Worm (Caenorhabditis elegans) whole organism, mixed stage, embryonic: ENCODE data around the gene C50B6.9.

Experiments used
- M03D4.4 ChIP-seq: sonication (generic microtip); optimal IDR thresholded peaks from 2 replicates; lab custom pipeline; 2017; ENCODE audit warnings: mild to moderate bottlenecking, missing genetic modification characterization, missing compliant biosample characterization
- blmp-1 ChIP-seq: fragments of 150-350 bp; optimal IDR thresholded peaks from 2 replicates; lab custom pipeline; 2014; ENCODE audit warnings: missing biosample characterization, missing genetic modification characterization
- ceh-39 ChIP-seq: fragments of 150-350 bp; optimal IDR thresholded peaks from 2 replicates; lab custom pipeline; 2014; ENCODE audit warnings: missing biosample characterization, missing genetic modification characterization
- ceh-43 ChIP-seq: fragments of 200-800 bp; sonication (Bioruptor generic); optimal IDR thresholded peaks from 2 replicates; lab custom pipeline; 2018; ENCODE audit warnings: mild to moderate bottlenecking, missing genetic modification characterization, moderate library complexity, missing compliant biosample characterization
- ceh-83 ChIP-seq: fragments of 200-800 bp; sonication (Bioruptor generic); optimal IDR thresholded peaks from 2 replicates; lab custom pipeline; 2018; ENCODE audit warnings: mild to moderate bottlenecking, missing genetic modification characterization, missing compliant biosample characterization
- ces-1 ChIP-seq: fragments of 150-350 bp; optimal IDR thresholded peaks from 2 replicates; lab custom pipeline; 2014; ENCODE audit warnings: missing biosample characterization, missing genetic modification reagents, missing genetic modification characterization
- cnd-1 ChIP-seq: fragments of 200-800 bp; sonication (Bioruptor generic); optimal IDR thresholded peaks from 2 replicates; lab custom pipeline; 2018; ENCODE audit warnings: mild to moderate bottlenecking, missing genetic modification characterization, missing compliant biosample characterization
- drap-1 ChIP-seq: fragments of 200-800 bp; sonication (Bioruptor generic); optimal IDR thresholded peaks from 3 replicates; lab custom pipeline; 2018; ENCODE audit warnings: mild to moderate bottlenecking, missing genetic modification characterization, missing compliant biosample characterization
- elt-3 ChIP-seq: fragments of 150-350 bp; optimal IDR thresholded peaks from 2 replicates; lab custom pipeline; 2014; ENCODE audit warnings: missing biosample characterization, missing genetic modification characterization
- flh-1 ChIP-seq: fragments of 200-800 bp; sonication (Bioruptor generic); optimal IDR thresholded peaks from 2 replicates; lab custom pipeline; 2018; ENCODE audit warnings: mild to moderate bottlenecking, missing genetic modification characterization, moderate library complexity, missing compliant biosample characterization
- hlh-1 ChIP-seq: fragments of 150-350 bp; optimal IDR thresholded peaks from 2 replicates; lab custom pipeline; 2014; ENCODE audit warnings: missing biosample characterization, missing genetic modification reagents, missing genetic modification characterization
- lin-13 ChIP-seq: fragments of 150-350 bp; optimal IDR thresholded peaks from 2 replicates; lab custom pipeline; 2014; ENCODE audit warnings: missing biosample characterization, missing genetic modification characterization
- lin-32 ChIP-seq: fragments of 200-800 bp; sonication (Bioruptor generic); optimal IDR thresholded peaks from 2 replicates; lab custom pipeline; 2018; ENCODE audit warnings: mild to moderate bottlenecking, missing genetic modification characterization, missing compliant biosample characterization
- lsy-2 ChIP-seq: fragments of 150-350 bp; optimal IDR thresholded peaks from 2 replicates; lab custom pipeline; 2014; ENCODE audit warnings: missing biosample characterization, missing genetic modification characterization
- mab-5 ChIP-seq: fragments of 150-350 bp; optimal IDR thresholded peaks from 2 replicates; lab custom pipeline; 2014; ENCODE audit warnings: missing biosample characterization, missing genetic modification characterization
- mep-1 ChIP-seq: fragments of 150-350 bp; optimal IDR thresholded peaks from 2 replicates; lab custom pipeline; 2017; ENCODE audit warnings: missing biosample characterization, missing genetic modification reagents, missing genetic modification characterization, inconsistent platforms
- mls-2 ChIP-seq: sonication (generic microtip); optimal IDR thresholded peaks from 2 replicates; lab custom pipeline; 2016; ENCODE audit warnings: mild to moderate bottlenecking, missing genetic modification characterization, moderate library complexity, missing compliant biosample characterization
- nhr-12 ChIP-seq: fragments of 150-350 bp; optimal IDR thresholded peaks from 2 replicates; lab custom pipeline; 2014; ENCODE audit warnings: missing biosample characterization, missing genetic modification characterization
- nhr-2 ChIP-seq: fragments of 150-350 bp; optimal IDR thresholded peaks from 2 replicates; lab custom pipeline; 2014; ENCODE audit warnings: missing biosample characterization, missing genetic modification characterization
- nhr-237 ChIP-seq: fragments of 150-350 bp; optimal IDR thresholded peaks from 2 replicates; lab custom pipeline; 2014; ENCODE audit warnings: missing biosample characterization, missing genetic modification characterization
- nhr-28 ChIP-seq: fragments of 150-350 bp; optimal IDR thresholded peaks from 2 replicates; lab custom pipeline; 2014; ENCODE audit warnings: missing biosample characterization, missing genetic modification characterization
- nhr-76 ChIP-seq: sonication (generic microtip); optimal IDR thresholded peaks from 2 replicates; lab custom pipeline; 2017; ENCODE audit warnings: missing biosample characterization, missing genetic modification characterization
- sem-2 ChIP-seq: fragments of 200-800 bp; sonication (Bioruptor generic); optimal IDR thresholded peaks from 2 replicates; lab custom pipeline; 2018; ENCODE audit warnings: mild to moderate bottlenecking, missing genetic modification characterization, missing compliant biosample characterization
- snpc-4 ChIP-seq: fragments of 150-350 bp; optimal IDR thresholded peaks from 2 replicates; lab custom pipeline; 2014; ENCODE audit warnings: missing biosample characterization, missing genetic modification characterization
- sptf-1 ChIP-seq: sonication (generic microtip); optimal IDR thresholded peaks from 2 replicates; lab custom pipeline; 2017; ENCODE audit warnings: mild to moderate bottlenecking, missing genetic modification characterization, moderate library complexity, missing compliant biosample characterization
- tbx-8 ChIP-seq: fragments of 200-800 bp; sonication (Bioruptor generic); optimal IDR thresholded peaks from 2 replicates; lab custom pipeline; 2018; ENCODE audit warnings: mild to moderate bottlenecking, missing genetic modification characterization, moderate library complexity, missing compliant biosample characterization
- unc-120 ChIP-seq: sonication (generic microtip); optimal IDR thresholded peaks from 2 replicates; lab custom pipeline; 2017; ENCODE audit warnings: missing genetic modification characterization, missing compliant biosample characterization; ENCODE audit not compliant: poor library complexity, severe bottlenecking
- unc-39 ChIP-seq: fragments of 150-350 bp; optimal IDR thresholded peaks from 2 replicates; lab custom pipeline; 2014; ENCODE audit warnings: missing biosample characterization, missing genetic modification characterization
- unc-62 ChIP-seq: fragments of 150-350 bp; optimal IDR thresholded peaks from 2 replicates; lab custom pipeline; 2014; ENCODE audit warnings: missing biosample characterization, missing genetic modification reagents, missing genetic modification characterization
- zip-8 ChIP-seq: fragments of 150-350 bp; optimal IDR thresholded peaks from 2 replicates; lab custom pipeline; 2014; ENCODE audit warnings: missing biosample characterization, missing genetic modification characterization
- ztf-11 ChIP-seq: fragments of 150-350 bp; optimal IDR thresholded peaks from 2 replicates; lab custom pipeline; 2014; ENCODE audit warnings: missing biosample characterization, missing genetic modification characterization

Gene C50B6.9

ce11 chrV:13350302-13350701 is 14.1 kb downstream of the C50B6.9 start:
- no peak for TF ChIP-seq unc-120 (tag; lab: Kevin White, UChicago)
- no peak for TF ChIP-seq mls-2 (tag; lab: Kevin White, UChicago)
- no peak for TF ChIP-seq unc-62
- no peak for TF ChIP-seq lin-13 (tag; lab: Kevin White, UChicago)
- TF ChIP-seq cnd-1, result no peak
- no peak for TF ChIP-seq ztf-11 (tag; lab: Kevin White, UChicago)
- TF ChIP-seq sptf-1, result no peak
- TF ChIP-seq ceh-43 (GFP tag; lab: Kevin White, UChicago), result no peak
- TF ChIP-seq lsy-2, result no peak
- TF ChIP-seq ces-1 (GFP tag; lab: Kevin White, UChicago), result no peak
- TF ChIP-seq ceh-83 (GFP tag; lab: Kevin White, UChicago), result no peak
- no peak for TF ChIP-seq hlh-1
- TF ChIP-seq snpc-4 (tag; lab: Kevin White, UChicago), result no peak
- TF ChIP-seq M03D4.4, result no peak
- TF ChIP-seq tbx-8 (GFP tag; lab: Kevin White, UChicago), result no peak
- no peak for TF ChIP-seq ceh-39 (tag; lab: Kevin White, UChicago)
- TF ChIP-seq mab-5 (tag; lab: Kevin White, UChicago), result no peak

DNA sequence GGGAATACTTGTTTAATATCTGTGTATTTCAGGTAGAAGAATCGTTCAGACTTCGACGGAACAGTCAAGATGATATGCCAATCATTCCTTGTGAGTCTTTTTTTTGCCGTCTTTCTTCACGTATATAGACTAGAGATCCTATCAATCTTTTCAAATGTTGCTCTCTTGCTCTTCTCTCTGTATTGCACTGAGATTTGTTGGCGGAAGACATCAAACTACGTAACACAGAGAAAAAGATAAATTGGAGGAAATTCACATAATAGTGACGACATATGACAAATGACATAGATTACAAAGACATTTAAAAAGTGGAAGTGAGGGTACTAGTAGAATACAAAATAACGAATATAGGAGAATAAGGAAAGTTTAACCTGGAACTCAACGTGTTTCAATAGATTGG is 15.6 kb downstream of the C50B6.9 start:
- TF ChIP-seq unc-62 (peak; percentile 9), zip-8 (tag; lab: Kevin White, UChicago) (no peak), nhr-12 (tag; lab: Kevin White, UChicago) (no peak), unc-39 (no peak), lsy-2 (no peak), ces-1 (GFP tag; lab: Kevin White, UChicago) (no peak)

- TF ChIP-seq nhr-28, result no peak
- no peak for TF ChIP-seq unc-120 (tag; lab: Kevin White, UChicago)
- no peak for TF ChIP-seq nhr-76 (tag; lab: Kevin White, UChicago)
- no peak for TF ChIP-seq mep-1 (tag; lab: Kevin White, UChicago)
- TF ChIP-seq drap-1 (GFP tag; lab: Kevin White, UChicago), result no peak
- no peak for TF ChIP-seq ces-1 (GFP tag; lab: Kevin White, UChicago)
- TF ChIP-seq hlh-1, result no peak
- TF ChIP-seq cnd-1, result no peak
- no peak for TF ChIP-seq mls-2 (tag; lab: Kevin White, UChicago)
- TF ChIP-seq lin-32, result no peak
- TF ChIP-seq lsy-2, result no peak
- no peak for TF ChIP-seq flh-1 (GFP tag; lab: Kevin White, UChicago)
- TF ChIP-seq blmp-1 (tag; lab: Kevin White, UChicago), result no peak
- TF ChIP-seq elt-3, result no peak
- no peak for TF ChIP-seq lin-13 (tag; lab: Kevin White, UChicago)
- TF ChIP-seq, all 35 proteins: peak for 0
Measured at ce11 chrV:13352415-13352814, 16.2 kb downstream of the C50B6.9 start.

DNA sequence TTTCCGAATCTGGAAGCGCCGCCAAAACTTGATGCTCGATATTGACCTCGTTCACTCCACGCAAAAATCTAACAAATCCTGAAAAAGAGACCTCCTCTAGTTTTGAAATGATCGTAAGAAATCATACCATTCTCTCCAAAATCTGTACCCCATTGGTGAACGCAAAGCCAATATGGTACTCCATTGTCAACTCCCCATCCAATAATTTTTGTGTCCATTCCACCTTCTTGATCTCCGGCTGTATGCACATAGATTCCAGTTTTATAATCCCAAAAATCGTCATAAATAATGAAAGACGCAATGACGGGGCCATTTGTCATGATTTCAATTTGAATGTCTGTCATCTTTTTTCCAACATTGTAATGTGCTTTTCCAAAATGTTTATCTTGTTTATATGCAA is 20.0 kb downstream of the C50B6.9 start:
- no peak for TF ChIP-seq zip-8 (tag; lab: Kevin White, UChicago)
- TF ChIP-seq flh-1 (GFP tag; lab: Kevin White, UChicago), result no peak
- no peak for TF ChIP-seq nhr-237 (tag; lab: Kevin White, UChicago)
- TF ChIP-seq nhr-76 (tag; lab: Kevin White, UChicago), result no peak
- TF ChIP-seq sem-2 (GFP tag; lab: Kevin White, UChicago), result no peak
- no peak for TF ChIP-seq mab-5 (tag; lab: Kevin White, UChicago)
- TF ChIP-seq nhr-28, result no peak
- TF ChIP-seq snpc-4 (tag; lab: Kevin White, UChicago), result no peak
- TF ChIP-seq M03D4.4, result no peak
- TF ChIP-seq lsy-2, result no peak
- no peak for TF ChIP-seq unc-120 (tag; lab: Kevin White, UChicago)
- TF ChIP-seq cnd-1, result no peak
- no peak for TF ChIP-seq ceh-83 (GFP tag; lab: Kevin White, UChicago)
- TF ChIP-seq lin-32, result no peak
- TF ChIP-seq nhr-2 (tag; lab: Kevin White, UChicago), result no peak
- TF ChIP-seq mls-2 (tag; lab: Kevin White, UChicago), result no peak
- TF ChIP-seq, all 35 proteins: peak for 0

- TF ChIP-seq nhr-2 (tag; lab: Kevin White, UChicago), result no peak
Measured at ce11 chrV:13357652-13358281, 21.6 kb downstream of the C50B6.9 start, which contains the start of gene F32H5.1. F32H5.1 (minus strand) TSS chrV:13358037.
